Worm (Caenorhabditis elegans) whole organism, midembryonic: Measurements from ENCODE around the gene T24C12.1.

Source experiments
- cog-1 ChIP-seq: sonication (generic microtip); optimal IDR thresholded peaks from 2 replicates; lab custom pipeline; 2016; ENCODE audit warnings: missing genetic modification characterization, missing compliant biosample characterization
- flt-1 ChIP-seq: fragments of 200-800 bp; sonication (Bioruptor generic); IDR thresholded peaks from 2 replicates; pipeline ENCODE4 v1.3.6; 2022; ENCODE audit warnings: missing genetic modification characterization, missing compliant biosample characterization
- klf-2 ChIP-seq: fragments of 200-800 bp; sonication (Bioruptor generic); conservative IDR thresholded peaks from 2 replicates; pipeline ENCODE4 v1.3.6; 2022; ENCODE audit warnings: missing genetic modification reagents, missing genetic modification characterization, missing compliant biosample characterization
- tab-1 ChIP-seq: fragments of 200-800 bp; sonication (Bioruptor generic); IDR thresholded peaks from 2 replicates; pipeline ENCODE4 v1.3.6; 2022; ENCODE audit warnings: missing genetic modification characterization, missing compliant biosample characterization
- ztf-29 ChIP-seq: fragments of 200-800 bp; sonication (Bioruptor generic); IDR thresholded peaks from 2 replicates; pipeline ENCODE4 v1.3.6; 2022; ENCODE audit warnings: missing genetic modification reagents, missing genetic modification characterization, missing compliant biosample characterization

- no peak for TF ChIP-seq tab-1 (GFP tag; lab: Robert Waterston, UW)
- no peak for TF ChIP-seq klf-2
- TF ChIP-seq flt-1 = no peak
- no peak for TF ChIP-seq cog-1 (tag; lab: Kevin White, UChicago)
- no peak for TF ChIP-seq ztf-29 (GFP tag; lab: Robert Waterston, UW)
Observed at ce11 chrX:2212141-2212540, 12.9 kb downstream of the T24C12.1 start.
